Worm (Caenorhabditis elegans) whole organism, young adult: Measurements from ENCODE around the gene F19G12.9.

Experiments
- F23B12.7 ChIP-seq: sonication (generic microtip); optimal IDR thresholded peaks from 2 replicates; lab custom pipeline; 2017; ENCODE audit warnings: missing genetic modification characterization, mild to moderate bottlenecking, missing compliant biosample characterization, antibody characterized with exemption, moderate library complexity; ENCODE audit not compliant: insufficient read depth
- F49E8.2 ChIP-seq: sonication (generic microtip); optimal IDR thresholded peaks from 3 replicates; lab custom pipeline; 2017; ENCODE audit warnings: missing genetic modification characterization, mild to moderate bottlenecking, missing compliant biosample characterization, antibody characterized with exemption, moderate library complexity; ENCODE audit not compliant: insufficient read depth
- F57A8.1 ChIP-seq: fragments of 200-800 bp; sonication (Bioruptor generic); optimal IDR thresholded peaks from 2 replicates; lab custom pipeline; 2018; ENCODE audit warnings: mild to moderate bottlenecking, missing genetic modification characterization, moderate library complexity, missing compliant biosample characterization
- akir-1 ChIP-seq: fragments of 200-800 bp; sonication (Bioruptor generic); optimal IDR thresholded peaks from 2 replicates; lab custom pipeline; 2018; ENCODE audit warnings: mild to moderate bottlenecking, missing genetic modification characterization, moderate library complexity, missing compliant biosample characterization
- atf-7 ChIP-seq: sonication (generic microtip); optimal IDR thresholded peaks from 2 replicates; lab custom pipeline; 2017; ENCODE audit warnings: mild to moderate bottlenecking, missing genetic modification characterization, missing compliant biosample characterization
- ceh-40 ChIP-seq: fragments of 200-800 bp; sonication (Bioruptor generic); IDR thresholded peaks from 2 replicates; pipeline ENCODE4 v1.3.6; 2022; ENCODE audit warnings: missing genetic modification characterization, missing compliant biosample characterization
- mel-28 ChIP-seq: sonication (generic microtip); optimal IDR thresholded peaks from 2 replicates; lab custom pipeline; 2016; ENCODE audit warnings: borderline replicate concordance, mild to moderate bottlenecking, missing genetic modification characterization, missing compliant biosample characterization
- pha-4 ChIP-seq: fragments of 150-350 bp; sonication (generic microtip); optimal IDR thresholded peaks from 2 replicates; lab custom pipeline; 2014; ENCODE audit warnings: missing biosample characterization, missing genetic modification reagents, missing genetic modification characterization

ce11 chrX:1426425-1426824 is 7.4 kb downstream of the F19G12.9 start, which contains the start of gene F19G12.11:
- TF ChIP-seq F23B12.7 (no peak), F57A8.1 (GFP tag; lab: Kevin White, UChicago) (no peak), pha-4 (no peak), atf-7 (tag; lab: Kevin White, UChicago) (no peak), mel-28 (tag; lab: Kevin White, UChicago) (no peak), akir-1 (GFP tag; lab: Kevin White, UChicago) (no peak), ceh-40 (no peak), F49E8.2 (tag; lab: Kevin White, UChicago) (no peak)
